Worm (Caenorhabditis elegans) whole organism, young adult: Measurements from ENCODE around the gene cyp-32B1.

Source experiments
- Y53G8AR.9 ChIP-seq: fragments of 200-800 bp; sonication (Bioruptor generic); conservative IDR thresholded peaks from 2 replicates; pipeline ENCODE4 v1.3.6; 2022; ENCODE audit warnings: missing genetic modification reagents, missing genetic modification characterization, missing compliant biosample characterization
- Y79H2A.3 ChIP-seq: fragments of 200-800 bp; sonication (Bioruptor generic); conservative IDR thresholded peaks from 2 replicates; pipeline ENCODE4 v1.3.6; 2022; ENCODE audit warnings: missing genetic modification reagents, missing genetic modification characterization, missing compliant biosample characterization
- ama-1 ChIP-seq, 3 experiments: fragments of 150-350 bp in 1 of 3; sonication (generic microtip) in 2 of 3; optimal IDR thresholded peaks; 2 replicates each; lab custom pipeline; 2014 to 2018; ENCODE audit warnings: missing biosample characterization in 2 of 3, missing genetic modification characterization in 2 of 3, missing genetic modification reagents in 2 of 3
- athp-1 ChIP-seq: sonication (generic microtip); optimal IDR thresholded peaks from 2 replicates; lab custom pipeline; 2017; ENCODE audit warnings: mild to moderate bottlenecking, missing genetic modification characterization, missing compliant biosample characterization
- egl-44 ChIP-seq: fragments of 200-800 bp; sonication (Bioruptor generic); IDR thresholded peaks from 2 replicates; pipeline ENCODE4 v1.3.6; 2022; ENCODE audit warnings: missing genetic modification reagents, missing genetic modification characterization, missing compliant biosample characterization
- nhr-179 ChIP-seq: sonication (generic microtip); optimal IDR thresholded peaks from 2 replicates; lab custom pipeline; 2016; ENCODE audit warnings: mild to moderate bottlenecking, missing genetic modification characterization, missing compliant biosample characterization
- nhr-90 ChIP-seq: sonication (generic microtip); optimal IDR thresholded peaks from 2 replicates; lab custom pipeline; 2016; ENCODE audit warnings: missing genotype, mild to moderate bottlenecking, missing genetic modification characterization, missing compliant biosample characterization
- snpc-4 ChIP-seq, 5 experiments: fragments of 150-350 bp in 1 of 5; sonication (generic microtip) in 4 of 5; optimal IDR thresholded peaks; 2 replicates each; lab custom pipeline; 2014 to 2018; ENCODE audit warnings: missing genetic modification characterization in 5 of 5, missing biosample characterization in 3 of 5, antibody characterized with exemption in 2 of 5, mild to moderate bottlenecking in 2 of 5, missing compliant biosample characterization in 2 of 5, missing genotype in 2 of 5, moderate library complexity in 2 of 5, missing genetic modification reagents in 1 of 5
- sptf-2 ChIP-seq: fragments of 200-800 bp; sonication (Bioruptor generic); optimal IDR thresholded peaks from 2 replicates; lab custom pipeline; 2018; ENCODE audit warnings: mild to moderate bottlenecking, missing genetic modification characterization, missing compliant biosample characterization
- ztf-25 ChIP-seq: fragments of 200-800 bp; sonication (Bioruptor generic); IDR thresholded peaks from 2 replicates; pipeline ENCODE4 v1.3.6; 2022; ENCODE audit warnings: missing genetic modification reagents, missing genetic modification characterization, missing compliant biosample characterization
- ztf-28 ChIP-seq: fragments of 200-800 bp; sonication (Bioruptor generic); IDR thresholded peaks from 2 replicates; pipeline ENCODE4 v1.3.6; 2022; ENCODE audit warnings: missing genetic modification reagents, missing genetic modification characterization, missing compliant biosample characterization

- TF ChIP-seq nhr-179 (tag; lab: Kevin White, UChicago) (no peak), athp-1 (tag; lab: Kevin White, UChicago) (no peak), sptf-2 (GFP tag; lab: Kevin White, UChicago) (no peak), Y79H2A.3 (no peak), ztf-28 (no peak), snpc-4 (GFP tag; optimal IDR thresholded peaks at IDR 0.05; lab: Kevin White, UChicago) (no peak), snpc-4 (tag; optimal IDR thresholded peaks at IDR 0.05; lab: Kevin White, UChicago) (no peak), Y53G8AR.9 (no peak), nhr-90 (tag; lab: Kevin White, UChicago) (no peak), ama-1 (optimal IDR thresholded peaks at IDR 0.05; lab: Kevin White, UChicago) (no peak), ama-1 (GFP tag; optimal IDR thresholded peaks at IDR 0.05; lab: Kevin White, UChicago) (no peak), ztf-25 (GFP tag; lab: Robert Waterston, UW) (no peak), egl-44 (GFP tag; lab: Robert Waterston, UW) (no peak)
Measured at ce11 chrV:2218803-2219202, 17.6 kb upstream of the cyp-32B1 start, which contains the start of gene nhr-56.
